Worm (Caenorhabditis elegans): ENCODE measurements around the gene vig-1.

ce11 chrII:1285514-1285913 is 35.3 kb upstream of the vig-1 start, which contains the start of the genes Y57G7A.6 and Y57G7A.3:
- TF ChIP-seq tbx-8 (GFP tag; optimal IDR thresholded peaks at IDR 0.05) (no peak), M03D4.4 (tag; optimal IDR thresholded peaks at IDR 0.05) (no peak), ceh-39 (tag; optimal IDR thresholded peaks at IDR 0.05) (no peak), mab-5 (tag; optimal IDR thresholded peaks at IDR 0.05) (no peak), lin-13 (tag; optimal IDR thresholded peaks at IDR 0.05) (no peak), sptf-1 (tag; optimal IDR thresholded peaks at IDR 0.05) (no peak), unc-62 (GFP tag; optimal IDR thresholded peaks at IDR 0.05) (no peak), snpc-4 (tag; optimal IDR thresholded peaks at IDR 0.05) (no peak), elt-1 (tag; optimal IDR thresholded peaks at IDR 0.05; ENCODE audit: borderline replicate concordance, insufficient read depth) (no peak), nhr-76 (tag; optimal IDR thresholded peaks at IDR 0.05) (no peak), ces-1 (GFP tag; optimal IDR thresholded peaks at IDR 0.05) (no peak), ztf-11 (tag; optimal IDR thresholded peaks at IDR 0.05) (no peak)
